Worm (Caenorhabditis elegans): Measurements from ENCODE around the gene dhrr-1.

ce11 chrIII:8978512-8979352 is 34.3 kb downstream of the dhrr-1 start:
- TF ChIP-seq flt-1 (GFP tag; IDR thresholded peaks at IDR 0.05) (no peak), tra-4 (tag; optimal IDR thresholded peaks at IDR 0.05) (no peak), hmg-4 (GFP tag; optimal IDR thresholded peaks at IDR 0.05) (no peak), ama-1 (optimal IDR thresholded peaks at IDR 0.05) (no peak), F13C5.2 (tag; optimal IDR thresholded peaks at IDR 0.05) (no peak), B0310.2 (tag; optimal IDR thresholded peaks at IDR 0.05) (no peak), aly-1 (tag; optimal IDR thresholded peaks at IDR 0.05) (no peak), tbx-11 (GFP tag; IDR thresholded peaks at IDR 0.05) (no peak), hnd-1 (tag; optimal IDR thresholded peaks at IDR 0.05) (no peak), tbx-37 (GFP tag; conservative IDR thresholded peaks at IDR 0.05) (no peak), ets-7 (tag; optimal IDR thresholded peaks at IDR 0.05) (no peak), pes-1 (GFP tag; IDR thresholded peaks at IDR 0.05) (no peak), scrt-1 (GFP tag; IDR thresholded peaks at IDR 0.05) (no peak)

All from whole organism, early embryonic.